Fruit fly (Drosophila melanogaster): Measurements from ENCODE around the gene toc.

dm6 chr2L:3055710-3056447 lies 88.7 kb downstream of the toc start:
- TF ChIP-seq slp2 (GFP tag; optimal IDR thresholded peaks at IDR 0.05) (no peak), CG30020 (tag; optimal IDR thresholded peaks at IDR 0.05) (no peak), prd (optimal IDR thresholded peaks at IDR 0.05) (no peak), prd (GFP tag; IDR thresholded peaks at IDR 0.05) (peak; percentile 40; the same call in 2 of the 3 replicates)
